Fruit fly (Drosophila melanogaster) S2 (cell line): ENCODE results near the gene CG8833.

ENCODE experiments used
- CG8478 ChIP-seq: fragments of >200 bp; optimal IDR thresholded peaks from 2 replicates; lab custom pipeline; 2018
- CTCF ChIP-seq, 2 experiments: fragments of >200 bp; optimal IDR thresholded peaks; 2 replicates each; lab custom pipeline; 2018

DNA sequence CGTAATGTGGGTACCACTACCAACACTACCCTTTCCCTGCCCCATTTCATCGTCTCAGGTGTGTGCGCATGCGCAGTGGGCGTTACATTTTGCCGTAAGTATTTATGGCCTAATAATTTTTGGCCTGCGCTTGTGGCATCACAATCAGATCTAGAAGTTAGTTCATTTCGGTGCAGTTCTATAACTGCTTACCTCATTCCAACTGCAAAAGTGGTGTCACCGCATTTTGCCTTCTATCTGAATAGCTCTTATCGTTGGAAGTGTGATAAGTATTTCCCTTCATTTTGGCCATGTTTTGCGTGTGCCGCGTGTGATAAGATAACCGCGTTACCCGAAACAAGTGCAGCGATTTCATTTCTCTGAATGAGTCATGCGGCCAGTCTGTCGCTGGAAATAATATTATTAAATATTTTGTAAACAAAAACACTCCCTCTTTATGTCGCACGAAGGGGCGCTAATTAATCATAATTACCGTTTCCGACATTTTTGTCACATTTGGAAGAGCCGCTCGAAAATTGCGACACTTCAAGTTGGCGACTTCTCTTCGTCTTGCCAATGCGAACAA, 23.8 kb upstream of the CG8833 start:
- TF ChIP-seq CG8478 = no peak
- TF ChIP-seq CTCF (optimal IDR thresholded peaks at IDR 0.05; lab: Kevin White, UChicago) = no peak
